Fruit fly (Drosophila melanogaster) whole organism, pupa: Measurements from ENCODE around the gene CG43116.
A peak's percentile ranks its signal among the peaks of the same experiment; 100 is the strongest.

Experiments used
- CG10348 ChIP-seq: fragments of 200-800 bp; sonication (Bioruptor generic); IDR thresholded peaks from 2 replicates; pipeline ENCODE4 v1.3.6; 2022; ENCODE audit warnings: missing biosample characterization, missing genetic modification characterization
- CG12605 ChIP-seq: fragments of 200-800 bp; sonication (Bioruptor generic); IDR thresholded peaks from 2 replicates; pipeline ENCODE4 v1.3.6; 2022; ENCODE audit warnings: missing biosample characterization, missing genetic modification characterization
- CG4496 ChIP-seq: fragments of 200-800 bp; sonication (Bioruptor generic); IDR thresholded peaks from 3 replicates; pipeline ENCODE4 v1.3.6; 2022; ENCODE audit warnings: missing biosample characterization, missing genetic modification characterization
- D1 ChIP-seq: fragments of 200-800 bp; sonication (Bioruptor generic); optimal IDR thresholded peaks from 2 replicates; lab custom pipeline; 2018; ENCODE audit warnings: missing biosample characterization, mild to moderate bottlenecking, missing genetic modification characterization, moderate library complexity
- EcR ChIP-seq: fragments of 200-800 bp; sonication (Bioruptor generic); optimal IDR thresholded peaks from 3 replicates; lab custom pipeline; 2019; ENCODE audit warnings: missing biosample characterization, missing genetic modification characterization, mild to moderate bottlenecking, moderate library complexity, missing genetic modification reagents
- Ets98B ChIP-seq: fragments of 200-800 bp; sonication (Bioruptor generic); IDR thresholded peaks from 2 replicates; pipeline ENCODE4 v1.3.6; 2022; ENCODE audit warnings: missing biosample characterization, missing genetic modification characterization
- Pif1A ChIP-seq: fragments of 200-800 bp; sonication (Bioruptor generic); optimal IDR thresholded peaks from 3 replicates; lab custom pipeline; 2016; ENCODE audit warnings: missing biosample characterization, missing genetic modification characterization

DNA sequence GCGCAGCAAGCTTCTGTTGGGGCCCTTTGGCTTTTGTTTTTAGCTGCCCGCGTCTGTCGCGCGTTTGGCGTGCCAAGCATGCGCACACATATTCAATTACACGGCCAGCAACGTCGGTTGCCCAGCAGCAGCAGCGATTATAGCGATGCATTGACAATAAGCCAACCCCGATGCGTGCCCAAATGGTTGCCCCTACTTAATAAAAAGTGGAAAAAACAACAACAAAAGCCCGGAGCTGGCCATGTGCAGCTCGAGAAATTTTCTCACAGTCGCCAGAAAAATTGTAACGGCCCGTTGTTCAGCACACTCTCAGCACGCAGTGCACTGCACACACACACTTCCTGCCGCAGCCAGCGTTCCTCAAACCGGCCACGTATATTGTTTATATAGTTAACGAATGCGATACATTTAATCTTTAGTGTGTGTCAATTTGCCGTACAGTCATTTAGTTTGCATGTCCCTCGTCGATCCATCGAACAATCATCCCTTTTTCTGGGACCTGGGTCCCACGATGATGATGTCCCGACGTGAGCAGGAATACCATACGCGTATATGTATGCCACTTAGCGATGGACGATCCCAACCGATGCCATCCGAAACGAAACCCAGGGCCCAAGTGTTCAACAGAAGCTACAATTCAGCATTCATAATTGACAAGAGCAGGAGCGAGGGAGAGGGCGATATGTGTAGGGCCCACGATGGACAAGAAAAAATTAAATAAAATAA, 38.0 kb upstream of the CG43116 start:
- peak; percentile 0 for TF ChIP-seq EcR (GFP tag; lab: Kevin White, UChicago)
- no peak for TF ChIP-seq D1 (tag; lab: Kevin White, UChicago)
- TF ChIP-seq CG12605 (GFP tag; lab: Robert Waterston, UW): no peak
- no peak for TF ChIP-seq CG4496 (GFP tag; lab: Robert Waterston, UW)
- TF ChIP-seq Ets98B (GFP tag; lab: Robert Waterston, UW): no peak
- no peak for TF ChIP-seq CG10348
- no peak for TF ChIP-seq Pif1A (GFP tag; lab: Kevin White, UChicago)
